Worm (Caenorhabditis elegans) whole organism, young adult: ENCODE results near the gene F26A10.2.
A peak's percentile ranks its signal among the peaks of the same experiment; 100 is the strongest.
"Not testable (repeated sequence)": the region's sequence is repeated elsewhere in the genome, so short reads cannot be mapped to it uniquely, and the experiment has no call there.

Source experiments
- B0261.1 ChIP-seq: sonication (generic microtip); optimal IDR thresholded peaks from 2 replicates; lab custom pipeline; 2016; ENCODE audit warnings: mild to moderate bottlenecking, missing genetic modification characterization, moderate library complexity, missing compliant biosample characterization
- B0336.3 ChIP-seq: fragments of 200-800 bp; sonication (Bioruptor generic); IDR thresholded peaks from 2 replicates; pipeline ENCODE4 v1.3.6; 2022; ENCODE audit warnings: missing genetic modification characterization, missing compliant biosample characterization
- F33H1.4 ChIP-seq: fragments of 200-800 bp; sonication (Bioruptor generic); IDR thresholded peaks from 2 replicates; pipeline ENCODE4 v1.3.6; 2022; ENCODE audit warnings: missing genetic modification reagents, missing genetic modification characterization, missing compliant biosample characterization
- F52B5.7 ChIP-seq: sonication (generic microtip); optimal IDR thresholded peaks from 2 replicates; lab custom pipeline; 2016; ENCODE audit warnings: mild to moderate bottlenecking, missing genetic modification characterization, missing compliant biosample characterization
- F57A8.1 ChIP-seq: fragments of 200-800 bp; sonication (Bioruptor generic); optimal IDR thresholded peaks from 2 replicates; lab custom pipeline; 2018; ENCODE audit warnings: mild to moderate bottlenecking, missing genetic modification characterization, moderate library complexity, missing compliant biosample characterization
- F57C9.4 ChIP-seq: sonication (generic microtip); optimal IDR thresholded peaks from 2 replicates; lab custom pipeline; 2017; ENCODE audit warnings: mild to moderate bottlenecking, missing genetic modification characterization, missing compliant biosample characterization
- K12H6.12 ChIP-seq: fragments of 200-800 bp; sonication (Bioruptor generic); optimal IDR thresholded peaks from 2 replicates; lab custom pipeline; 2018; ENCODE audit warnings: mild to moderate bottlenecking, missing genetic modification characterization, missing compliant biosample characterization
- T07F8.4 ChIP-seq: sonication (generic microtip); optimal IDR thresholded peaks from 2 replicates; lab custom pipeline; 2016; ENCODE audit warnings: mild to moderate bottlenecking, missing genetic modification characterization, moderate library complexity, missing compliant biosample characterization
- Y79H2A.3 ChIP-seq: fragments of 200-800 bp; sonication (Bioruptor generic); conservative IDR thresholded peaks from 2 replicates; pipeline ENCODE4 v1.3.6; 2022; ENCODE audit warnings: missing genetic modification reagents, missing genetic modification characterization, missing compliant biosample characterization
- athp-1 ChIP-seq: sonication (generic microtip); optimal IDR thresholded peaks from 2 replicates; lab custom pipeline; 2017; ENCODE audit warnings: mild to moderate bottlenecking, missing genetic modification characterization, missing compliant biosample characterization
- attf-5 ChIP-seq: fragments of 200-800 bp; sonication (Bioruptor generic); optimal IDR thresholded peaks from 2 replicates; lab custom pipeline; 2018; ENCODE audit warnings: mild to moderate bottlenecking, missing genetic modification characterization, missing compliant biosample characterization
- bed-1 ChIP-seq: fragments of 200-800 bp; sonication (Bioruptor generic); IDR thresholded peaks from 2 replicates; pipeline ENCODE4 v1.3.6; 2022; ENCODE audit warnings: missing genetic modification reagents, missing genetic modification characterization, missing compliant biosample characterization
- ceh-100 ChIP-seq: fragments of 200-800 bp; sonication (Bioruptor generic); IDR thresholded peaks from 2 replicates; pipeline ENCODE4 v1.3.6; 2022; ENCODE audit warnings: missing genetic modification reagents, missing genetic modification characterization, missing compliant biosample characterization
- ceh-40 ChIP-seq: fragments of 200-800 bp; sonication (Bioruptor generic); IDR thresholded peaks from 2 replicates; pipeline ENCODE4 v1.3.6; 2022; ENCODE audit warnings: missing genetic modification characterization, missing compliant biosample characterization
- ceh-58 ChIP-seq: fragments of 200-800 bp; sonication (Bioruptor generic); IDR thresholded peaks from 2 replicates; pipeline ENCODE4 v1.3.6; 2022; ENCODE audit warnings: missing genetic modification characterization, missing compliant biosample characterization
- chd-7 ChIP-seq: sonication (generic microtip); optimal IDR thresholded peaks from 2 replicates; lab custom pipeline; 2016; ENCODE audit warnings: mild to moderate bottlenecking, missing genetic modification characterization, moderate library complexity, missing compliant biosample characterization
- die-1 ChIP-seq: sonication (generic microtip); optimal IDR thresholded peaks from 2 replicates; lab custom pipeline; 2016; ENCODE audit warnings: missing genotype, mild to moderate bottlenecking, missing genetic modification characterization, missing compliant biosample characterization
- dpff-1 ChIP-seq: sonication (generic microtip); optimal IDR thresholded peaks from 2 replicates; lab custom pipeline; 2017; ENCODE audit warnings: mild to moderate bottlenecking, missing genetic modification characterization, missing compliant biosample characterization
- egl-44 ChIP-seq: fragments of 200-800 bp; sonication (Bioruptor generic); IDR thresholded peaks from 2 replicates; pipeline ENCODE4 v1.3.6; 2022; ENCODE audit warnings: missing genetic modification reagents, missing genetic modification characterization, missing compliant biosample characterization
- ets-4 ChIP-seq: fragments of 200-800 bp; sonication (Bioruptor generic); optimal IDR thresholded peaks from 2 replicates; lab custom pipeline; 2018; ENCODE audit warnings: mild to moderate bottlenecking, missing genetic modification characterization, missing compliant biosample characterization
- fkh-3 ChIP-seq: sonication (generic microtip); optimal IDR thresholded peaks from 2 replicates; lab custom pipeline; 2016; ENCODE audit warnings: mild to moderate bottlenecking, missing genetic modification characterization, missing compliant biosample characterization
- hmg-1.2 ChIP-seq: fragments of 200-800 bp; sonication (Bioruptor generic); IDR thresholded peaks from 2 replicates; pipeline ENCODE4 v1.3.6; 2022; ENCODE audit warnings: missing genetic modification reagents, missing genetic modification characterization, missing compliant biosample characterization
- lin-26 ChIP-seq: fragments of 200-800 bp; sonication (Bioruptor generic); IDR thresholded peaks from 2 replicates; pipeline ENCODE4 v1.3.6; 2022; ENCODE audit warnings: missing genetic modification reagents, missing genetic modification characterization, missing compliant biosample characterization
- lin-35 ChIP-seq, 3 experiments: fragments of 150-350 bp in 2 of 3; sonication (generic microtip) in 1 of 3; optimal IDR thresholded peaks; 2 replicates each; lab custom pipeline; 2014 to 2018; ENCODE audit warnings: missing biosample characterization in 3 of 3, missing genetic modification characterization in 3 of 3, missing genetic modification reagents in 3 of 3
- madf-3 ChIP-seq: fragments of 200-800 bp; sonication (Bioruptor generic); IDR thresholded peaks from 2 replicates; pipeline ENCODE4 v1.3.6; 2022; ENCODE audit warnings: missing genetic modification reagents, missing genetic modification characterization, missing compliant biosample characterization
- mxl-1 ChIP-seq: sonication (generic microtip); optimal IDR thresholded peaks from 2 replicates; lab custom pipeline; 2016; ENCODE audit warnings: missing genetic modification characterization, missing compliant biosample characterization
- nfyb-1 ChIP-seq: fragments of 200-800 bp; sonication (Bioruptor generic); IDR thresholded peaks from 2 replicates; pipeline ENCODE4 v1.3.6; 2022; ENCODE audit warnings: missing genetic modification reagents, missing genetic modification characterization, missing compliant biosample characterization
- nhr-179 ChIP-seq: sonication (generic microtip); optimal IDR thresholded peaks from 2 replicates; lab custom pipeline; 2016; ENCODE audit warnings: mild to moderate bottlenecking, missing genetic modification characterization, missing compliant biosample characterization
- nhr-80 ChIP-seq: sonication (generic microtip); optimal IDR thresholded peaks from 2 replicates; lab custom pipeline; 2016; ENCODE audit warnings: missing genetic modification characterization, missing compliant biosample characterization
- nhr-90 ChIP-seq: sonication (generic microtip); optimal IDR thresholded peaks from 2 replicates; lab custom pipeline; 2016; ENCODE audit warnings: missing genotype, mild to moderate bottlenecking, missing genetic modification characterization, missing compliant biosample characterization
- snpc-1.1 ChIP-seq: sonication (generic microtip); optimal IDR thresholded peaks from 2 replicates; lab custom pipeline; 2017; ENCODE audit warnings: missing genetic modification characterization, mild to moderate bottlenecking, missing compliant biosample characterization, antibody characterized with exemption, moderate library complexity, missing genotype, missing genetic modification reagents; ENCODE audit not compliant: insufficient read depth
- snpc-3.4 ChIP-seq: sonication (generic microtip); optimal IDR thresholded peaks from 2 replicates; lab custom pipeline; 2017; ENCODE audit warnings: missing genetic modification characterization, mild to moderate bottlenecking, missing compliant biosample characterization, antibody characterized with exemption, moderate library complexity, missing genotype, missing genetic modification reagents
- tlf-1 ChIP-seq: fragments of 200-800 bp; sonication (Bioruptor generic); optimal IDR thresholded peaks from 2 replicates; lab custom pipeline; 2018; ENCODE audit warnings: mild to moderate bottlenecking, missing genetic modification characterization, missing compliant biosample characterization
- unc-130 ChIP-seq: sonication (generic microtip); optimal IDR thresholded peaks from 2 replicates; lab custom pipeline; 2016; ENCODE audit warnings: missing genetic modification reagents, missing genetic modification characterization, missing compliant biosample characterization
- xnd-1 ChIP-seq: sonication (generic microtip); optimal IDR thresholded peaks from 2 replicates; lab custom pipeline; 2016; ENCODE audit warnings: missing genotype, missing genetic modification reagents, missing genetic modification characterization, missing compliant biosample characterization
- zfh-2 ChIP-seq: fragments of 200-800 bp; sonication (Bioruptor generic); conservative IDR thresholded peaks from 2 replicates; pipeline ENCODE4 v1.3.6; 2022; ENCODE audit warnings: missing genetic modification reagents, missing genetic modification characterization, missing compliant biosample characterization
- ztf-25 ChIP-seq: fragments of 200-800 bp; sonication (Bioruptor generic); IDR thresholded peaks from 2 replicates; pipeline ENCODE4 v1.3.6; 2022; ENCODE audit warnings: missing genetic modification reagents, missing genetic modification characterization, missing compliant biosample characterization
- ztf-26 ChIP-seq: sonication (generic microtip); optimal IDR thresholded peaks from 2 replicates; lab custom pipeline; 2017; ENCODE audit warnings: missing genetic modification characterization, missing compliant biosample characterization
- ztf-28 ChIP-seq: fragments of 200-800 bp; sonication (Bioruptor generic); IDR thresholded peaks from 2 replicates; pipeline ENCODE4 v1.3.6; 2022; ENCODE audit warnings: missing genetic modification reagents, missing genetic modification characterization, missing compliant biosample characterization

Gene F26A10.2

ce11 chrX:7670655-7671054, 25.4 kb upstream of the F26A10.2 start, which contains the start of gene F27D9.7:
TSS of gene F27D9.7 (minus strand) at chrX:7670755.
- no peak for TF ChIP-seq lin-26 (GFP tag; lab: Robert Waterston, UW)
- no peak for TF ChIP-seq die-1 (tag; lab: Kevin White, UChicago)
- TF ChIP-seq B0336.3, result no peak
- no peak for TF ChIP-seq Y79H2A.3 (GFP tag; lab: Robert Waterston, UW)
- no peak for TF ChIP-seq snpc-1.1 (tag; lab: Kevin White, UChicago)
- no peak for TF ChIP-seq ceh-100
- TF ChIP-seq F52B5.7 (tag; lab: Kevin White, UChicago), result no peak
- TF ChIP-seq ceh-58, result no peak
- no peak for TF ChIP-seq nfyb-1 (GFP tag; lab: Robert Waterston, UW)

- TF ChIP-seq ztf-28 (GFP tag; lab: Robert Waterston, UW), result no peak
- peak; percentile 37 for TF ChIP-seq nhr-80 (tag; lab: Kevin White, UChicago)
Measured at ce11 chrX:7667394-7668089, 22.3 kb upstream of the F26A10.2 start, which contains the start of gene F27D9.13. TSS of gene F27D9.13 (minus strand) at chrX:7667444.

- TF ChIP-seq ets-4 (no peak), T07F8.4 (no peak), egl-44 (GFP tag; lab: Robert Waterston, UW) (no peak), unc-130 (GFP tag; lab: Kevin White, UChicago) (no peak), dpff-1 (no peak), K12H6.12 (tag; lab: Kevin White, UChicago) (no peak), ceh-40 (GFP tag; lab: Robert Waterston, UW) (no peak), hmg-1.2 (no peak), F57A8.1 (GFP tag; lab: Kevin White, UChicago) (no peak)
Measured at ce11 chrX:7665401-7665800, 20.2 kb upstream of the F26A10.2 start.

ce11 chrX:7664819-7665218, 19.6 kb upstream of the F26A10.2 start, which contains the start of gene dhs-29:
TSS of gene dhs-29 (minus strand) at chrX:7664919.
- TF ChIP-seq ztf-25; madf-3 (GFP tag; lab: Robert Waterston, UW); bed-1 (GFP tag; lab: Robert Waterston, UW): not testable (repeated sequence)

ce11 chrX:7664419-7664818, 19.2 kb upstream of the F26A10.2 start:
- no peak for TF ChIP-seq nfyb-1 (GFP tag; lab: Robert Waterston, UW)
- TF ChIP-seq, all 124 proteins: peak for 0

ce11 chrX:7662532-7662931, 17.3 kb upstream of the F26A10.2 start:
- TF ChIP-seq F33H1.4, result no peak
- no peak for TF ChIP-seq xnd-1
- TF ChIP-seq snpc-3.4 (tag; lab: Kevin White, UChicago), result no peak
- TF ChIP-seq T07F8.4, result no peak
- TF ChIP-seq ztf-26, result no peak
- no peak for TF ChIP-seq nhr-179 (tag; lab: Kevin White, UChicago)
- no peak for TF ChIP-seq chd-7 (tag; lab: Kevin White, UChicago)
- no peak for TF ChIP-seq mxl-1 (tag; lab: Kevin White, UChicago)
- TF ChIP-seq zfh-2 (GFP tag; lab: Robert Waterston, UW), result no peak
- no peak for TF ChIP-seq ceh-40 (GFP tag; lab: Robert Waterston, UW)
- TF ChIP-seq lin-35 (GFP tag; optimal IDR thresholded peaks at IDR 0.05; lab: Kevin White, UChicago), result no peak
- no peak for TF ChIP-seq F57C9.4
- no peak for TF ChIP-seq F57A8.1 (GFP tag; lab: Kevin White, UChicago)
- no peak for TF ChIP-seq athp-1 (tag; lab: Kevin White, UChicago)
- TF ChIP-seq attf-5, result no peak
- TF ChIP-seq B0261.1 (tag; lab: Kevin White, UChicago), result no peak
- no peak for TF ChIP-seq tlf-1
- no peak for TF ChIP-seq fkh-3
- TF ChIP-seq nhr-90 (tag; lab: Kevin White, UChicago), result no peak
